Worm (Caenorhabditis elegans) whole organism, early embryonic: ENCODE data around the gene F42F12.4.
"Not testable (repeated sequence)": the region's sequence is repeated elsewhere in the genome, so short reads cannot be mapped to it uniquely, and the experiment has no call there.

ENCODE experiments used
- B0310.2 ChIP-seq: sonication (generic microtip); optimal IDR thresholded peaks from 2 replicates; lab custom pipeline; 2016; ENCODE audit warnings: mild to moderate bottlenecking, missing genetic modification characterization, missing compliant biosample characterization
- aly-1 ChIP-seq: sonication (generic microtip); optimal IDR thresholded peaks from 2 replicates; lab custom pipeline; 2016; ENCODE audit warnings: missing genetic modification characterization, missing compliant biosample characterization
- ama-1 ChIP-seq: fragments of 150-350 bp; optimal IDR thresholded peaks from 2 replicates; lab custom pipeline; 2014
- ceh-13 ChIP-seq: fragments of 200-800 bp; sonication (Bioruptor generic); optimal IDR thresholded peaks from 2 replicates; lab custom pipeline; 2018; ENCODE audit warnings: mild to moderate bottlenecking, missing genetic modification characterization, missing compliant biosample characterization
- ceh-36 ChIP-seq: sonication (generic microtip); optimal IDR thresholded peaks from 2 replicates; lab custom pipeline; 2016; ENCODE audit warnings: missing genetic modification characterization, inconsistent platforms, missing compliant biosample characterization
- flt-1 ChIP-seq: fragments of 200-800 bp; sonication (Bioruptor generic); IDR thresholded peaks from 2 replicates; pipeline ENCODE4 v1.3.6; 2022; ENCODE audit warnings: missing genetic modification characterization, missing compliant biosample characterization
- hnd-1 ChIP-seq: sonication (generic microtip); optimal IDR thresholded peaks from 2 replicates; lab custom pipeline; 2016; ENCODE audit warnings: missing genetic modification characterization, missing compliant biosample characterization
- tbx-11 ChIP-seq: fragments of 200-800 bp; sonication (Bioruptor generic); IDR thresholded peaks from 2 replicates; pipeline ENCODE4 v1.3.6; 2022; ENCODE audit warnings: missing genetic modification characterization, missing compliant biosample characterization
- tbx-37 ChIP-seq: fragments of 200-800 bp; sonication (Bioruptor generic); conservative IDR thresholded peaks from 2 replicates; pipeline ENCODE4 v1.3.6; 2022; ENCODE audit warnings: missing genetic modification reagents, missing genetic modification characterization, missing compliant biosample characterization
- tra-4 ChIP-seq: sonication (generic microtip); optimal IDR thresholded peaks from 2 replicates; lab custom pipeline; 2017; ENCODE audit warnings: missing genetic modification characterization, missing compliant biosample characterization

DNA sequence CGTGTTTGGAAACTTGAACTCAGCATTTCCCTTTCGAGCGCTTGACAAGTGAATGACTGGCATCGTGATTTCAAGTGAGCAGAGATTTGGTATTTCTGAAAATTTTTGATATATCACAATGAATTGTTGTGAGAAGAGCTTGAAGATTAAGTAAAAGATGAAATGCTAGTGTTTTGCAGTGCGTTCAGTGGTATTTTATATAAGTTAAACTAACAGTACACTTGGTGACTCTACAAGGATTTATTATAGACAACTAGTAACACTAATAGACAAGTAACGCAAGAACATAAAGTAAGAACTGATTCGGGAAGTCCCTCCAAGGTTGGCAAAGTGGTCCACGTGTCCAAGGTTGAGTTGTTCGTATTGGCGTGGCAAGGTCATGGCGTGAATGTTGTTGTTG is 50.0 kb downstream of the F42F12.4 start, which contains the start of gene dot-1.3:
- TF ChIP-seq tbx-11 (GFP tag; lab: Robert Waterston, UW); ama-1 (lab: Kevin White, UChicago); flt-1; tra-4 (tag; lab: Kevin White, UChicago); ceh-13 (GFP tag; lab: Kevin White, UChicago); B0310.2 (tag; lab: Kevin White, UChicago); tbx-37 (GFP tag; lab: Robert Waterston, UW); aly-1 (tag; lab: Kevin White, UChicago); hnd-1 (tag; lab: Kevin White, UChicago); ceh-36 (tag; lab: Kevin White, UChicago): not testable (repeated sequence)
